Worm (Caenorhabditis elegans): ENCODE data around the gene srw-48.

DNA sequence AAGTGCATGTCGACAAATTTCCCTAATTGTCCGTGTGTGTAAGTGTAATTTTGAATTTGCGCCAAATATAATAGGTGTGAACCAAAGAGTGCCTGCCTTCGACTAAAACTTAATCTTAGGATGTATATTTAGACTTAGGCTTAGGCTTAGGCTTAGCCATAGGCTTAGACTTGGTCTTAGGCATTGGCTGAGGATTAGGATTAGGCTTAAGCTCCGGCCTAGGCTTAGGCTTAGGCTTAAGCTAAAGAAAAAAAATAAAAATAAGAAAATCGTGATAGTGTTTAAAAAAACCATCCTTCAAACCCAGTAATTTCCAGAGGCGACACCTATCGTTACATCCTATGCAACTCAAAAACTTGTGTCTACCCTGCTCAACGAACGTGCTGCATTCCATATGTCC, 25.4 kb downstream of the srw-48 start:
- TF ChIP-seq hmbx-1 (tag; optimal IDR thresholded peaks at IDR 0.05) (no peak), tbx-37 (GFP tag; conservative IDR thresholded peaks at IDR 0.05) (no peak), ama-1 (optimal IDR thresholded peaks at IDR 0.05) (no peak), ets-7 (tag; optimal IDR thresholded peaks at IDR 0.05) (no peak), flt-1 (GFP tag; IDR thresholded peaks at IDR 0.05) (no peak), sea-1 (GFP tag; conservative IDR thresholded peaks at IDR 0.05) (no peak), tra-4 (tag; optimal IDR thresholded peaks at IDR 0.05) (no peak), scrt-1 (GFP tag; IDR thresholded peaks at IDR 0.05) (no peak), pes-1 (GFP tag; IDR thresholded peaks at IDR 0.05) (no peak), ceh-13 (GFP tag; optimal IDR thresholded peaks at IDR 0.05) (no peak), B0310.2 (tag; optimal IDR thresholded peaks at IDR 0.05) (no peak)
